Fruit fly (Drosophila melanogaster) S2 (cell line): ENCODE data around the gene CG7536.

Source experiments
- CG8478 ChIP-seq: fragments of >200 bp; optimal IDR thresholded peaks from 2 replicates; lab custom pipeline; 2018
- CTCF ChIP-seq, 2 experiments: fragments of >200 bp; optimal IDR thresholded peaks; 2 replicates each; lab custom pipeline; 2018

The CG7536 gene

DNA sequence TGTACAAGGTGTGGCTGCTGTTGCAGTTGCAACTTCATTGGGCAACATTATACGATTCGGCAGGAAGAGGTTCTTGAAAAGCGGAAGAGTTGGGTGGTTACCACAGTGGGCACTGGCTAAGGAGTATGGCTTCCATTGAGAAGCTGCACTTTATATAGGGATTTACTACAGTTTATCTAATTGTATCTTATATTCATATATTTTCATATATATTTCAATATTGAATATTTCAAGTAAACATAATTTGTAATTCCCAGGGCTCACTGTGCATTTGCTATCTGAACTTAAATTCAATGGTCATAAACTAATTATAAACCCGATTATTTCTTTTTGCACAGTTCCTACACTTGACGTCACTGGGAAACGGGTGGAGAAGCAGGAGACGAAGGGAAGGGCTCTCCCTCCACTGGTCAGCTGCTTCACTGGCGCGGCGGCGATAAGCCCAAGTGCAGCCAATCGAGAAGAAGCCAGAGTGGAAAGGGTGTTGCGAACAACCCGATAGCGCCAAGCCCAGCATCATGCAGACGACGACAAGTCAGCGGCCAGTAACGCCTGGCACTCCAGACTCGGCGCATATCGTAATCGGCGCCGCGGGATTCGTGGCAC lies 6.5 kb upstream of the CG7536 start:
- TF ChIP-seq CG8478 (lab: Kevin White, UChicago) (no peak), CTCF (optimal IDR thresholded peaks at IDR 0.05; lab: Kevin White, UChicago) (no peak)

DNA sequence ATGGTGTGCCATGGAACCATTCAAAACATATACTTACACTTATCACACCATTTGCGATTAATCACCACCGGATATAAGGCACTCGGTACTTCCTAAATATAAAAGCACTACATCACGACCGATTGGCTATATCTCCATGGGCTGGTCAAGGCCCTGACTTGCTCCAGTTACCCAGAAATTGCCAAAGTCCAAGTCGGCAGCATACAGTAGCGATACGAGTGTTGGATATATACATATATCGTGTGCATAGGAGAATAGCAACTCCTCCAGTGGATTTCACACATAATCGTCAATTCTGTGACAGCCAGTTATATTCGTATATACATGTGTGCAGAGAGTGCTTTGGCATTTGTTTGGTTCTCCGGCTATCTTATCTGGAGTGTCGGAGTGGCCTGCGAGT lies 5.8 kb upstream of the CG7536 start:
- TF ChIP-seq CTCF (optimal IDR thresholded peaks at IDR 0.05; lab: Kevin White, UChicago) (no peak), CG8478 (lab: Kevin White, UChicago) (no peak)

DNA sequence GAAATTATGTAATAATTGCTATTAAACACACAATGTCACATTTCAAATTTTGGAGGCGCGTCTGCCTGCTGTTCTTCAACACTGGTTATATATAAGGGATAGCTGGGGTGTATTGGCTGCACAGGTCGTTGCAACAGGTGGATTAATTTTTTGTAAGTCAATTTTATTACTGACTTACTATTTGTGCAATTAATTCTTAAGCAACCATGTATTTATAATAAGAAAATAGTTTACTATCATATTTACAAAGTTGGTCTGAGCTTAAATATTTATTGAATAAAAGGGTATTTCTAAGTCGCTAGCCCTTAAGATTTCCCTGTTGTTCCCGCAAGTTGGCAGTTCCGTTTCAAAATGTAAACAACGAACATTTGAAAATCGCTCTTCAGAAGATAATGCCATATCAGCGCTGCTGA lies 4.5 kb upstream of the CG7536 start, which contains the start of gene RhoGAP16F:
Gene RhoGAP16F, plus strand, starts transcription at position 336 of the 413 bp plus-strand sequence.
- TF ChIP-seq CTCF (optimal IDR thresholded peaks at IDR 0.05; lab: Kevin White, UChicago) (no peak), CG8478 (lab: Kevin White, UChicago) (no peak)

DNA sequence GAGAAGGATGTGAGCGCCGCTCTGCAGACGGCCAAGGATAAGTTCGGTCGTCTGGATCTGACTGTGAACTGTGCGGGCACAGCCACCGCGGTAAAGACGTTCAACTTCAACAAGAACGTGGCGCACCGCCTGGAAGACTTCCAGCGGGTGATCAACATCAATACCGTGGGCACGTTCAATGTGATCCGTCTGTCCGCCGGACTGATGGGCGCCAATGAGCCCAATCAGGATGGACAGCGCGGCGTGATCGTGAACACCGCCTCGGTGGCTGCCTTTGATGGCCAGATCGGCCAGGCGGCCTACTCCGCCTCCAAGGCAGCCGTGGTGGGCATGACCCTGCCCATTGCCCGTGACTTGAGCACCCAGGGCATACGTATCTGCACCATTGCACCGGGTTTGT lies 3.8 kb upstream of the CG7536 start:
- no peak for TF ChIP-seq CG8478 (lab: Kevin White, UChicago)
- no peak for TF ChIP-seq CTCF (optimal IDR thresholded peaks at IDR 0.05; lab: Kevin White, UChicago)

DNA sequence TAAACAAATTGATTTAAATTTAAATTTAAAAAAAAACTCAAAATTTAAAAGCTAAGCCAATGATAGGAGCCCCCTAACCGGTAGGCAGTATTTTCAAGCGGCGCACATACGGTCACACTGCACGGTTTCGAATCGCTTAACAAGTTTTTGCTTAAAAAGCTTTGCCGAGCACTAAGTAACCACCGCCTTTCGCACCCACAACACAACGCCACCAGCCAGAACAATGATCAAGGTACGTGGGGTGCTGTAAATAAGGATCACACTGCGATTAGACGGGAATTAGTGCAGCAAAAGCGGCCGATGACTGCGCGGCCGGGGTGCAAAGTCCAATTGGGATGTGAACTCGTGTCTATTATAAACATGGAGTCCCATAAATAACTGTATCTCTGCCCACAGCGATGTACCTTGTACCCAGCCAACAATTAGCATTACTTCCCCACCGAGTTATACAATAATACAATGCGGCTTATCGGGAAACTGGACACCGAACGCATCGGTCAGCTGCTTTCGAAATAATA lies 2.9 kb upstream of the CG7536 start, which contains the start of gene scu:
Gene scu, plus strand, starts transcription at position 101 of the 518 bp plus-strand sequence.
- TF ChIP-seq CTCF (optimal IDR thresholded peaks at IDR 0.05; lab: Kevin White, UChicago) = no peak
- no peak for TF ChIP-seq CG8478 (lab: Kevin White, UChicago)

DNA sequence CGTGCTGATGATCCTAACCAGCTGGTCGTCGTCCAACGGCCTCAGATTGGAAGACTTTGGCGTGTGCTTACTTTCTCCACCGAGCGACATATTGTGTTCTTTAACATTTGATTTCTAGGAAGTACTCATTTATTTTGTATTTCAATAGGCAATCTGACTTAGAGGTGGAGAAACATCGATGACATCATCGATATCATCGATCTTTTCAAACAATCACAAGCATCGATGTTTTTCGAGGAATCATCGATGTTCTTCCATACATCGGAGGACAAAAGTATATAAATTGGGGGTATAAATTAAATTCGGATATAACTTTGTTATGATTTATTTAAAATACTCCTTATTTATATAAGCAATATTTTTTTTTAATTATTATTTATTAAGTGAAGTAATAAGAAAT lies 2.0 kb upstream of the CG7536 start, which contains the start of gene Swt1:
Gene Swt1, minus strand, starts transcription at position 177 of the 400 bp plus-strand sequence.
- TF ChIP-seq CG8478 (lab: Kevin White, UChicago) (no peak), CTCF (optimal IDR thresholded peaks at IDR 0.05; lab: Kevin White, UChicago) (no peak)

DNA sequence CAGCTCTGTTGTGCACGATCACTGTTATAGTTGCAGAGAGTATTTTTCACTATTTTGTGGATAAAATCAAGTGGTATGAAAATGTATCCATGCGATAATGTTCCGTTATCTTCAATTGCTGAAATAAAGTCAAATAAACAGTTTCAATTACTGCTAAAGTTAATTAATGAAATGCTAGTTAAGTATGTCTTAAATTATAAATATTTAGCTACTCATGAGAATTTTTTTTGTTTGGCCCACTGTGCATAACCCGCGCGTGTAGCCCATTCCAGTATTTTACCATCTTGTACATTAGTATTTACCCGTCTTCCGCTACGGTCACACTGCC lies 2.9 kb downstream of the CG7536 start, which contains the start of gene Ada3:
Gene Ada3, plus strand, starts transcription at position 292 of the 328 bp plus-strand sequence.
- TF ChIP-seq CG8478 (lab: Kevin White, UChicago) (no peak), CTCF (optimal IDR thresholded peaks at IDR 0.05; lab: Kevin White, UChicago) (no peak)

DNA sequence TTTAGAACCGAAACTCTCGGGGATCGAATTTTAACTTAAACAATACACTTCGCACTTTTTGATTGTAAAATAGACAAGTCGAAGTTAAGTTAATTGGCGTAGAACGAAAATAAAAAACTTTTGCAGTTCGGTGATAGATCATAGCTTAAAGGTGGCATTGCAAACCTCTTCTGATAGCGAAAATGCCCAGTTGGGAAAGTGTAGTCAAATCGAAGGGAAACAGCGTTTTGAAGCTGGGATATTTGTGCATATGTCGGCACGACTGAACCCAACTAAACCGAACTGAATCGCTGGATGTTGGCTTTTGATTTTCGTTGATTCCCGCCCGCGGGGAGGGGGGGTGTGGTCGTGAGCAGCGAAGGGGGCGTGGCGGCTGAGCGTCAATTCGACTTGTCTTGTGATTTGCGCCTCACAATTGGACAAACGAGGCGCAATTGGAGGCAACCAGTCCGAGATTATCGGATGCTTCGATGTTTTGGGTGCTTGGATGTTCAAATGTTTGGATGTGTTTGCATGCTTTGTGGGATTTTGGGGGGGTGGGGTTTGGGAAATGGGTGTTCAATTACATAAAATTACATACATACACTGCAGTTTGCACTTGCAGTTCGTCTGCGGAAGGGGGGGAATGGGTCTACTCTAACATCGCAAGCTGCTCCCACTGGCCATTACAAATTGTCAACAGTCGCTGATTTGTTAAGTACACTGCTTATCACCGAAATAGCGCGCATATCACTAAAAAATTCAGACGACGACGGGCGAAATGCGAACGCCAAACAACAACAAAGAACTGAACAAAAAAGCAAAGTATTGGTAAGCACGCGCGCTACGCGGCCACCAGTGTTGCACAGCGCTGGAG lies 3.5 kb downstream of the CG7536 start:
- TF ChIP-seq CTCF (optimal IDR thresholded peaks at IDR 0.05; lab: Kevin White, UChicago) = no peak
- no peak for TF ChIP-seq CG8478 (lab: Kevin White, UChicago)

DNA sequence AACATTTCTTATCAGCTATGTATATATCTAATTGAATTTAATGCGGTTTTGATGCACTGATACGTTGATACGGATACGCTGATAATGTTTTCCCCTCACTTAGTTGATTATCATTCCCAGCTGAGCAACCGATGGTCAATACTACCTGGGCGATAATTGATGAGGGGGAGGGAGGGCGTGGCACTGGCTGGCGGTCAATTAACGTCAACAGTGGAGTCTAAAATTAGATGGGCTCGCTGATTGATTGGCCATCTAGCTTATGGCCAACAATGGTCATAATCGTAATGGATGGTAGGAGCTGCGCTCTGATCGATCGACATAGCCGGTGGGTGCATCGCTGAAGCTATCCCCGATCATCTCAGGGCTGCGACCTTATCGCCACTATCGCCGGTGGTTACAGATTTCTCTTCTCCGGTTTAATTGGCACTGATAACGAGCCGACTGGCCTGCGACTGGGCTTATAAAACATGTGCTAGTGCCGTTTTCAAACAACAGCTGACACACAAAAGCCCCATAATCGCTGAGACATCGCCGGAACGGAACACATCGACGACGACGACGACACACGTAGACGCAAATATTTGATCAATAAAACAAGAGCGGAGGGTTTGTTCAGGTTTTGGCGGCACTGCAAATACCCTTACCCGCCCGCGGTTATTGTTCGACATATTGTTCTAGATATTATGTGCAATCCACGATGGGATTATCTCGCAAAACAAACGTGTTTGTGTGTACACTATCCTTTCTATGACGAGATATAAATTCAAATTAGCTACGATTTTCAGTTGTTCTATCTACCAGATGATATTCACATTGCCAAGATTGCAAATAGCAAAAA lies 4.6 kb downstream of the CG7536 start:
- TF ChIP-seq CG8478 (lab: Kevin White, UChicago) (no peak), CTCF (optimal IDR thresholded peaks at IDR 0.05; lab: Kevin White, UChicago) (no peak)

DNA sequence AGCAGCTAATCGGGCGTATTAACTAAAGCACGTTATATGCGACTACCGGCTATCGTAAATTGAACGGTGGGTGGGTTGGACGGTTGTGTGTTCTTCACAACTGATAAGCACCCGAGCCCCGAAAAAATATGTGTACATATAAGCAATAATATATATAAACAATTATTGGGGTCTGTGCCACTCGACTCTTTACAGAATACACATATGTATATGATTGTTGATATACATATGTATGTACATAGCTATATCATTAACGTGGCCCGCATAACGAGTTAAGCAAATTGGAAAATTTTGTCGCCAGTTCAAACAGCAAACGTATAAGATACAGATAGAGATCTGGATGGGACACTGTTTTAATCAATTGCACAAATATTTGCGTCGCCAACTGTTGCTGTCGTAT lies 5.7 kb downstream of the CG7536 start:
- TF ChIP-seq CTCF (optimal IDR thresholded peaks at IDR 0.05; lab: Kevin White, UChicago) (no peak), CG8478 (lab: Kevin White, UChicago) (no peak)

DNA sequence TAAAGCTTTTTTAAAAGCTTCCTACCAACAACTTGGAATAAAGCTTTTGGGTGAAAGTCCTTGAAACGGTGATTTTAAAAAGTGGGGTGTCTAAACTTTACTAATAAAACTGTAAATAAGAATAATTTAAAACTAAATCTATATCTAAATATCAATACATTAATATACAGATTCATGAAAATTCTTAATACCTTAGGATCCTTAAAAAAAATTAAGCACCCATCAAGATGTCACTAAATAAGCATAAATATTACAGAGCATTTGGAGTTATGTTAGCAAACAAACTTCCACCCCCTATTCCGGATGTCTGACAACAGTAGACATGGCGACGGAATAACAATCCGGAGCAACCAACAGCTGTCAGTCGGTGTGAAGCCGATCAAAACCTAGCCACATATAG lies 24.1 kb downstream of the CG7536 start, which contains the start of gene Dhc16F:
Gene Dhc16F, plus strand, starts transcription at position 301 of the 400 bp plus-strand sequence.
- TF ChIP-seq CTCF (optimal IDR thresholded peaks at IDR 0.05; lab: Kevin White, UChicago) = no peak
- no peak for TF ChIP-seq CG8478 (lab: Kevin White, UChicago)

DNA sequence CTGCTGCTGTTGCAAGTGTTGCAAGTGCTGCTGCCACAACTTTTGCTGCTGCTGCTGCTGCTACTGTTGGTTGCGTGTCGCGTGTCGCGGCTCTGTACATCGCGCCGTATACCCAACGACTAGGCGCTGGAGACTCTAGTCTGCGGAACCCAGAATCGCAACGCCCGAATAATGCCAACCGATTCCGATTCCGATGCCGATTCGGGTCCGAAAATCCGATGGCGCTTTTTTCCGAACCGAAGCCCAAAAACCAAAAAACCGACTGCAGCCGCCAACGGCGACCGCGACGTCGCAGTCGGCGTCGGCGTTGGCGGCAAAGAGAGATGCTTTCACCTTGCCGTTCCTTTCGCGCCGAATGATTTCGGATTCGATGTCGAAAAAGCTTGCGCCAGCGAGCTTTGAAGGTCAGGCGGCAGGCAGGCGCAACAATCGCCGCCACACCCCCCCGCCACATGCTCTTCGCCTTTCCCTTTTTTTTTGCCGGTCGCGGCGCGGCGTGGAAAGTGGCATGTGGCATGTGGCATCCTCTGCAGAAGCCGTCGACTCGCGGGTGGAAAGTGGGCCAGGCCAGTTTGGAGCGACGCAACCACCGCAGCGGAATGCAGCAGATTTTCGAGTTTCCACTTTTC lies 25.1 kb downstream of the CG7536 start, which contains the start of gene Sh:
Gene Sh, minus strand, starts transcription at position 104 of the 629 bp plus-strand sequence.
- TF ChIP-seq CTCF (optimal IDR thresholded peaks at IDR 0.05; lab: Kevin White, UChicago) (no peak), CG8478 (lab: Kevin White, UChicago) (no peak)

DNA sequence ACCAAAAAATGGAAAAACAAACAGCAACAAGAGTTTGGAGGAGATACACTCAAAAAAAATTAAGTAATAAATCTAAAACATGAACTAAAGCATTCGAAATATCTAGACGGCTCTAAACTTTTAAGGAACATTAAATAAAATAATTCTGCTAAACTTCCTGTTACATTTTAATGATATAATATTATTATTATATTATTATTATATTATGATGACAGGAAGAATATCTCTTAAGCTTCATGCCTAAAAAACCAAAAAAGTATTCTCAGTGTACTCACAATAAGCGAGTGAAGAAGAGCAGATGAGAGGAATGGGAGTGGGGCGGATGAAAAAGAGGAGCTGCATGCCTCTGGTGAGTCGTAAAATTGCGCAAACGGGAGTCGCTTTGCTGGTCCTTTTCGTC lies 30.2 kb downstream of the CG7536 start:
- TF ChIP-seq CG8478 (lab: Kevin White, UChicago) (no peak), CTCF (optimal IDR thresholded peaks at IDR 0.05; lab: Kevin White, UChicago) (no peak)

DNA sequence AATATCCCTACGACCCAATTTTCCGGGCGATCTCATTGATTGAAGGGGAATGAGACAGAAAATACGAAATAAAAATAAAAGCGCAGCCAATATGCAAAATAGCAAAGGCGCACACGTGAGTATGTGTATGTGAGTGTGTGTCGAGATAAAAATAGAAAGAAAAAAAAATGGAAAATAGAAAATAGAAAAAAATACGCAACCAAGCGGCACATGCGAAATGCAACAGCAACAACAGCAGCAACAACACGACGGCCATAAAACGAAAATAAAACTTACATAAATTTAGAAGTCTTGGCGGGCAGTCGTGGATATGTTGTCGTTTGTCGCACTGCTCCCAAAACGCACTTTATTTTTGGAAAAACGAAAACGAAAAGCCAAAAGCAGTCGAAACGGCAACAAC lies 31.1 kb downstream of the CG7536 start:
- TF ChIP-seq CG8478 (lab: Kevin White, UChicago) = no peak
- TF ChIP-seq CTCF (optimal IDR thresholded peaks at IDR 0.05; lab: Kevin White, UChicago) = no peak
